Fruit fly (Drosophila melanogaster) whole organism, pupa: ENCODE measurements around the gene Pif1.

Source experiments
- CG12605 ChIP-seq: fragments of 200-800 bp; sonication (Bioruptor generic); IDR thresholded peaks from 2 replicates; pipeline ENCODE4 v1.3.6; 2022; ENCODE audit warnings: missing biosample characterization, missing genetic modification characterization
- CG14655 ChIP-seq: fragments of 200-800 bp; sonication (Bioruptor generic); optimal IDR thresholded peaks from 3 replicates; lab custom pipeline; 2017; ENCODE audit warnings: mild to moderate bottlenecking, missing biosample characterization, missing genetic modification reagents, missing genetic modification characterization
- CG17806 ChIP-seq: fragments of 200-800 bp; sonication (Bioruptor generic); optimal IDR thresholded peaks from 2 replicates; lab custom pipeline; 2018; ENCODE audit warnings: missing biosample characterization, mild to moderate bottlenecking, missing genetic modification characterization, moderate library complexity
- CG34367 ChIP-seq: fragments of 200-800 bp; sonication (Bioruptor generic); optimal IDR thresholded peaks from 2 replicates; lab custom pipeline; 2018; ENCODE audit warnings: missing biosample characterization, mild to moderate bottlenecking, missing genetic modification characterization
- CG8159 ChIP-seq: fragments of 200-800 bp; sonication (Bioruptor generic); optimal IDR thresholded peaks from 3 replicates; lab custom pipeline; 2018; ENCODE audit warnings: missing biosample characterization, mild to moderate bottlenecking, missing genetic modification characterization, moderate library complexity
- CG8301 ChIP-seq: fragments of 200-800 bp; sonication (Bioruptor generic); optimal IDR thresholded peaks from 2 replicates; lab custom pipeline; 2018; ENCODE audit warnings: missing biosample characterization, mild to moderate bottlenecking, missing genetic modification characterization
- D1 ChIP-seq: fragments of 200-800 bp; sonication (Bioruptor generic); optimal IDR thresholded peaks from 2 replicates; lab custom pipeline; 2018; ENCODE audit warnings: missing biosample characterization, mild to moderate bottlenecking, missing genetic modification characterization, moderate library complexity
- Pif1A ChIP-seq: fragments of 200-800 bp; sonication (Bioruptor generic); optimal IDR thresholded peaks from 3 replicates; lab custom pipeline; 2016; ENCODE audit warnings: missing biosample characterization, missing genetic modification characterization
- Pif1B ChIP-seq: fragments of 200-800 bp; sonication (Bioruptor generic); optimal IDR thresholded peaks from 3 replicates; lab custom pipeline; 2016; ENCODE audit warnings: missing biosample characterization, missing genetic modification characterization
- Snoo ChIP-seq: fragments of 200-800 bp; sonication (Bioruptor generic); optimal IDR thresholded peaks from 3 replicates; lab custom pipeline; 2017; ENCODE audit warnings: missing biosample characterization, mild to moderate bottlenecking, missing genetic modification characterization, inconsistent platforms
- fd96Ca ChIP-seq: fragments of 200-800 bp; sonication (Bioruptor generic); IDR thresholded peaks from 3 replicates; pipeline ENCODE4 v1.3.6; 2022; ENCODE audit warnings: missing biosample characterization, missing genetic modification characterization
- gl ChIP-seq: fragments of 200-800 bp; sonication (Bioruptor generic); optimal IDR thresholded peaks from 2 replicates; lab custom pipeline; 2018; ENCODE audit warnings: missing biosample characterization, mild to moderate bottlenecking, missing genetic modification characterization

DNA sequence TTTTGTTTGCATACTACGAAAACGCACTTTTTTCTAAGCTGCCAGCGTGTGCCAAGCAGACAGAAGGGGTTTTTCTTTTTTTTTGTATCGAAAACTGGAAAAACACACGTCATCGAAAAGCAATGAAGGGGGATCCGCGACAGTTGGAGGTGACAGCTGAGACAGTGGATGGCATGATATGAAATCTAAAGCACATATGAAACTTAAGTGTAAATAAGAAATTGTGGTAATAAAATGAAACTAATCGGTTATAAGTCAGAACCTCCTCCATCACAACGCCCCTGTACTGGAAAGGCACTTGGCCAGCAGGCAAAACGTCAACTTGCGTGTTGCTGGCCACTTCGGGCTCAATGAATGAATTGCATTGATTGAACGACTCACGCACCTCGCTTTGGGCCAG lies 13.9 kb upstream of the Pif1 start:
- no peak for TF ChIP-seq CG34367
- TF ChIP-seq CG14655 (GFP tag; lab: Kevin White, UChicago) = no peak
- TF ChIP-seq CG17806 (tag; lab: Kevin White, UChicago) = no peak
- TF ChIP-seq D1 = no peak
- TF ChIP-seq Pif1B (GFP tag; lab: Kevin White, UChicago) = no peak
- TF ChIP-seq CG12605 = no peak
- no peak for TF ChIP-seq Snoo (tag; lab: Kevin White, UChicago)
- TF ChIP-seq gl (tag; lab: Kevin White, UChicago) = no peak
- no peak; the same call in 2 of the 3 replicates for TF ChIP-seq fd96Ca (GFP tag; lab: Robert Waterston, UW)
- TF ChIP-seq Pif1A = no peak
- TF ChIP-seq CG8159 = no peak
- TF ChIP-seq CG8301 = no peak
